Worm (Caenorhabditis elegans) whole organism, L2 larva: ENCODE measurements around the gene nit-1.

Source experiments
- fos-1 ChIP-seq: fragments of 150-350 bp; optimal IDR thresholded peaks from 2 replicates; lab custom pipeline; 2014; ENCODE audit warnings: missing biosample characterization, missing genetic modification characterization
- nhr-10 ChIP-seq: sonication (generic microtip); optimal IDR thresholded peaks from 2 replicates; lab custom pipeline; 2017; ENCODE audit warnings: missing biosample characterization, missing genetic modification characterization
- skn-1 ChIP-seq: sonication (generic microtip); optimal IDR thresholded peaks from 2 replicates; lab custom pipeline; 2017; ENCODE audit warnings: missing biosample characterization, missing genetic modification characterization
- snpc-4 ChIP-seq: fragments of 150-350 bp; optimal IDR thresholded peaks from 2 replicates; lab custom pipeline; 2014; ENCODE audit warnings: missing biosample characterization, missing genetic modification characterization

DNA sequence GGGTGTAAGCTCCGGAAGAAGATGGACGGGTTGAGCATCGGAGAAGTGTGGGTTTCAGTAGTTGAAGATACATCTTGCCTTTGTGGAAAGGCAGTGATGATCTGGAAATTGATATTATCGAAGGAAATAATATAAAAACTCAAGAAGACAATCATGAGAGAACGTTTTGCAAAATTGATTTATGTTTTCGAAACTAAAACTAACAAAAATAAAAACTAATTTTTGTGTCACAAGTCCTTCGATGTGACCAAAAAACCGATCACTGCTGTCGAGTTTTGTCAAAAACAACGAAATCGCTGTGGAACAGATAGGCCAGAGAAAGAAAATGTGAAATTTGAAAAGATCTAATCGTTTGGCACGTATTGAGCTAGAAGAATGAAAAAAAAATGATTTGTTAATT is 14.4 kb upstream of the nit-1 start, which contains the start of gene mmcm-1:
- TF ChIP-seq fos-1 (tag; lab: Kevin White, UChicago) (no peak), snpc-4 (tag; lab: Kevin White, UChicago) (no peak), skn-1 (tag; lab: Kevin White, UChicago) (no peak), nhr-10 (tag; lab: Kevin White, UChicago) (no peak)
